Fruit fly (Drosophila melanogaster) whole organism, wandering third instar larva: ENCODE data around the gene CG7912.

Experiments used
- Hnf4 ChIP-seq: fragments of 200-800 bp; sonication (Bioruptor generic); optimal IDR thresholded peaks from 2 replicates; lab custom pipeline; 2016; ENCODE audit warnings: missing biosample characterization, mild to moderate bottlenecking, missing genetic modification characterization
- br ChIP-seq: fragments of 200-800 bp; sonication (Bioruptor generic); optimal IDR thresholded peaks from 2 replicates; lab custom pipeline; 2016; ENCODE audit warnings: missing biosample characterization, missing genetic modification characterization
- fru ChIP-seq: fragments of 200-800 bp; sonication (Bioruptor generic); optimal IDR thresholded peaks from 3 replicates; lab custom pipeline; 2016; ENCODE audit warnings: missing biosample characterization, mild to moderate bottlenecking, missing genetic modification characterization
- psq ChIP-seq: fragments of 200-800 bp; sonication (Bioruptor generic); optimal IDR thresholded peaks from 3 replicates; lab custom pipeline; 2017; ENCODE audit warnings: missing biosample characterization, mild to moderate bottlenecking, missing genetic modification characterization, moderate library complexity
- sv ChIP-seq: fragments of 200-800 bp; sonication (Bioruptor generic); optimal IDR thresholded peaks from 3 replicates; lab custom pipeline; 2016; ENCODE audit warnings: missing biosample characterization, missing genetic modification characterization

- TF ChIP-seq Hnf4 (GFP tag; lab: Kevin White, UChicago) (no peak), br (no peak), fru (no peak), psq (GFP tag; lab: Kevin White, UChicago) (no peak), sv (GFP tag; lab: Kevin White, UChicago) (no peak)
These were observed 25.1 kb downstream of the CG7912 start for dm6 chr3R:29983886-29984285.
